Worm (Caenorhabditis elegans) whole organism, L3 larva: Measurements from ENCODE around the gene C49H3.4.

Source experiments
- ama-1 ChIP-seq: fragments of 150-350 bp; optimal IDR thresholded peaks from 2 replicates; lab custom pipeline; 2018
- elt-1 ChIP-seq: fragments of 150-350 bp; optimal IDR thresholded peaks from 2 replicates; lab custom pipeline; 2014; ENCODE audit warnings: missing biosample characterization, missing genetic modification characterization
- elt-3 ChIP-seq, 3 experiments: fragments of 150-350 bp in 1 of 3; sonication (generic microtip) in 2 of 3; optimal IDR thresholded peaks; 2 replicates in 2 of 3; 4 replicates in 1 of 3; lab custom pipeline; 2014 to 2017; ENCODE audit warnings: missing biosample characterization in 3 of 3, missing genetic modification characterization in 3 of 3
- eor-1 ChIP-seq, 2 experiments: fragments of 150-350 bp; optimal IDR thresholded peaks; 2 replicates each; lab custom pipeline; 2014 to 2018; ENCODE audit warnings: missing biosample characterization in 2 of 2, missing genetic modification characterization in 2 of 2
- mdl-1 ChIP-seq: fragments of 150-350 bp; optimal IDR thresholded peaks from 2 replicates; lab custom pipeline; 2014; ENCODE audit warnings: missing biosample characterization, missing genetic modification characterization
- nhr-11 ChIP-seq: fragments of 150-350 bp; optimal IDR thresholded peaks from 2 replicates; lab custom pipeline; 2014; ENCODE audit warnings: missing biosample characterization, missing genetic modification characterization
- nhr-237 ChIP-seq: fragments of 150-350 bp; optimal IDR thresholded peaks from 2 replicates; lab custom pipeline; 2014; ENCODE audit warnings: missing biosample characterization, missing genetic modification characterization
- nhr-43 ChIP-seq: sonication (generic microtip); optimal IDR thresholded peaks from 2 replicates; lab custom pipeline; 2016; ENCODE audit warnings: mild to moderate bottlenecking, missing genetic modification characterization, missing compliant biosample characterization; ENCODE audit not compliant: poor library complexity, severe bottlenecking
- nhr-76 ChIP-seq: fragments of 150-350 bp; sonication (generic microtip); optimal IDR thresholded peaks from 5 replicates; lab custom pipeline; 2014; ENCODE audit warnings: missing biosample characterization, missing genetic modification characterization
- pqm-1 ChIP-seq: fragments of 150-350 bp; optimal IDR thresholded peaks from 2 replicates; lab custom pipeline; 2017; ENCODE audit warnings: missing biosample characterization, missing genetic modification characterization, inconsistent platforms
- snpc-4 ChIP-seq: fragments of 150-350 bp; optimal IDR thresholded peaks from 2 replicates; lab custom pipeline; 2014; ENCODE audit warnings: missing biosample characterization, missing genetic modification characterization
- unc-62 ChIP-seq: fragments of 150-350 bp; sonication (generic microtip); optimal IDR thresholded peaks from 4 replicates; lab custom pipeline; 2014; ENCODE audit warnings: missing biosample characterization, missing genetic modification reagents, missing genetic modification characterization
- ztf-11 ChIP-seq: fragments of 150-350 bp; optimal IDR thresholded peaks from 2 replicates; lab custom pipeline; 2014; ENCODE audit warnings: missing biosample characterization, missing genetic modification characterization
- ztf-4 ChIP-seq: fragments of 150-350 bp; optimal IDR thresholded peaks from 2 replicates; lab custom pipeline; 2014; ENCODE audit warnings: missing biosample characterization, missing genetic modification characterization

DNA sequence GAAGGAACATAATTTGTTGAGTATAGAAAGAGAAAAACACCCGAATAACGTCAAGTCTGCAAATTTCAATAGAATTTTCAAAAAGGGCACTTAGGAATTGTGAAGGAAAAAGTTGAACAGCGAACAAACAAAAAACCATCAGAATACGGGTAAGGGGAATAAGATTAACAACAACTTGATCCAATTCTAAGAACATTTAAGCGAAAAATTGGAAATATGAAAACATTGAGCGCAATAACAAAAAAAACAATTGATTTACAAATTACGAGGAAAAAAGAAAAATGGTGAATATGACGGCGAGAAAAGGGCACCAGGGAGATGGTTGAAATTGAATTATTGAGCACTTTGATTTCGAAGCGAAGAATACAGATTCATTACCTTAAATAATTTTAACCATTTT, 1.8 kb downstream of the C49H3.4 start:
- TF ChIP-seq nhr-11 (no peak), elt-1 (tag; lab: Kevin White, UChicago) (no peak), ztf-4 (tag; lab: Kevin White, UChicago) (no peak), ama-1 (lab: Kevin White, UChicago) (no peak), pqm-1 (no peak), mdl-1 (no peak), unc-62 (GFP tag; lab: Kevin White, UChicago) (no peak), snpc-4 (tag; lab: Kevin White, UChicago) (no peak), eor-1 (tag; optimal IDR thresholded peaks at IDR 0.05; lab: Kevin White, UChicago) (no peak), elt-3 (tag; optimal IDR thresholded peaks at IDR 0.05; lab: Kevin White, UChicago) (no peak), nhr-76 (tag; lab: Kevin White, UChicago) (no peak), nhr-237 (tag; lab: Kevin White, UChicago) (no peak), ztf-11 (tag; lab: Kevin White, UChicago) (no peak), nhr-43 (tag; lab: Kevin White, UChicago) (no peak)
